Worm (Caenorhabditis elegans): ENCODE results near the gene R11F4.2.

ce11 chrII:4133332-4133731, 50.5 kb downstream of the R11F4.2 start:
- no peak for TF ChIP-seq swsn-7 (tag; optimal IDR thresholded peaks at IDR 0.05)
- no peak for TF ChIP-seq alr-1 (tag; optimal IDR thresholded peaks at IDR 0.05; ENCODE audit: borderline replicate concordance)
- TF ChIP-seq snu-23 (GFP tag; optimal IDR thresholded peaks at IDR 0.05) = no peak
- no peak for TF ChIP-seq tbx-2 (tag; optimal IDR thresholded peaks at IDR 0.05)
- TF ChIP-seq egl-27 (tag; optimal IDR thresholded peaks at IDR 0.05) = no peak
- TF ChIP-seq elt-3 (tag; optimal IDR thresholded peaks at IDR 0.05) = no peak
- TF ChIP-seq blmp-1 (tag; optimal IDR thresholded peaks at IDR 0.05) = no peak
- TF ChIP-seq F16B12.6 (tag; optimal IDR thresholded peaks at IDR 0.05) = no peak
- no peak for TF ChIP-seq fos-1 (tag; optimal IDR thresholded peaks at IDR 0.05)
- no peak for TF ChIP-seq pag-3 (tag; optimal IDR thresholded peaks at IDR 0.05; ENCODE audit: borderline replicate concordance, insufficient read depth)
- no peak for TF ChIP-seq snpc-4 (tag; optimal IDR thresholded peaks at IDR 0.05)
- TF ChIP-seq ama-1 (optimal IDR thresholded peaks at IDR 0.05) = no peak
- no peak for TF ChIP-seq nhr-12 (tag; optimal IDR thresholded peaks at IDR 0.05)
- no peak for TF ChIP-seq fkh-4 (tag; optimal IDR thresholded peaks at IDR 0.05; ENCODE audit: borderline replicate concordance)

Measured in whole organism, L1 larva.